Worm (Caenorhabditis elegans) whole organism, L1 larva: ENCODE data around the gene C49C8.1.

ENCODE experiments used
- C16A3.4 ChIP-seq: fragments of 150-350 bp; optimal IDR thresholded peaks from 2 replicates; lab custom pipeline; 2014; ENCODE audit warnings: missing biosample characterization, missing genetic modification characterization
- C34B4.2 ChIP-seq: sonication (generic microtip); optimal IDR thresholded peaks from 2 replicates; lab custom pipeline; 2017; ENCODE audit warnings: mild to moderate bottlenecking, missing genetic modification characterization, missing compliant biosample characterization
- F16B12.6 ChIP-seq: fragments of 150-350 bp; optimal IDR thresholded peaks from 2 replicates; lab custom pipeline; 2014; ENCODE audit warnings: missing biosample characterization, missing genetic modification characterization
- aly-2 ChIP-seq: fragments of 150-350 bp; optimal IDR thresholded peaks from 2 replicates; lab custom pipeline; 2014; ENCODE audit warnings: missing biosample characterization, missing genetic modification characterization
- ceh-63 ChIP-seq: fragments of 200-800 bp; sonication (Bioruptor generic); optimal IDR thresholded peaks from 2 replicates; lab custom pipeline; 2018; ENCODE audit warnings: mild to moderate bottlenecking, missing genetic modification characterization, missing compliant biosample characterization
- ceh-82 ChIP-seq, 3 experiments: fragments of 150-350 bp in 1 of 3; sonication (generic microtip) in 2 of 3; optimal IDR thresholded peaks; 2 replicates each; lab custom pipeline; 2014 to 2017; ENCODE audit warnings: missing biosample characterization in 3 of 3, missing genetic modification characterization in 3 of 3
- ceh-90 ChIP-seq: sonication (generic microtip); optimal IDR thresholded peaks from 2 replicates; lab custom pipeline; 2016; ENCODE audit warnings: missing genetic modification characterization, missing compliant biosample characterization
- ces-1 ChIP-seq: fragments of 150-350 bp; optimal IDR thresholded peaks from 2 replicates; lab custom pipeline; 2014; ENCODE audit warnings: missing biosample characterization, missing genetic modification reagents, missing genetic modification characterization
- dsc-1 ChIP-seq: sonication (generic microtip); optimal IDR thresholded peaks from 2 replicates; lab custom pipeline; 2016; ENCODE audit warnings: mild to moderate bottlenecking, missing genetic modification characterization, missing compliant biosample characterization
- efl-1 ChIP-seq, 4 experiments: fragments of 150-350 bp; optimal IDR thresholded peaks in 3 of 4; peaks in 1 of 4; 1 replicate in 1 of 4; 2 replicates in 3 of 4; lab custom pipeline; 2014; ENCODE audit warnings: missing biosample characterization in 2 of 4, missing genetic modification characterization in 2 of 4, missing genetic modification reagents in 2 of 4
- efl-3 ChIP-seq: fragments of 200-800 bp; sonication (Bioruptor generic); optimal IDR thresholded peaks from 2 replicates; lab custom pipeline; 2018; ENCODE audit warnings: mild to moderate bottlenecking, missing genetic modification characterization, missing compliant biosample characterization
- egl-13 ChIP-seq: sonication (generic microtip); optimal IDR thresholded peaks from 2 replicates; lab custom pipeline; 2016; ENCODE audit warnings: missing genotype, missing genetic modification reagents, missing genetic modification characterization, missing compliant biosample characterization
- egl-27 ChIP-seq, 2 experiments: fragments of 150-350 bp in 1 of 2; sonication (generic microtip); optimal IDR thresholded peaks; 3 replicates each; lab custom pipeline; 2017 to 2018; ENCODE audit warnings: missing biosample characterization in 2 of 2, missing genetic modification characterization in 2 of 2, missing genetic modification reagents in 2 of 2
- elt-3 ChIP-seq, 6 experiments: fragments of 150-350 bp in 1 of 6; sonication (generic microtip); optimal IDR thresholded peaks; 2 replicates each; lab custom pipeline; 2017 to 2018; ENCODE audit warnings: missing biosample characterization in 6 of 6, missing genetic modification characterization in 6 of 6, inconsistent platforms in 1 of 6
- ets-5 ChIP-seq: fragments of 200-800 bp; sonication (Bioruptor generic); IDR thresholded peaks from 2 replicates; pipeline ENCODE4 v1.3.6; 2022; ENCODE audit warnings: missing genetic modification characterization, missing compliant biosample characterization
- fkh-10 ChIP-seq: sonication (generic microtip); optimal IDR thresholded peaks from 2 replicates; lab custom pipeline; 2017; ENCODE audit warnings: missing biosample characterization, missing genetic modification reagents, missing genetic modification characterization
- fkh-4 ChIP-seq: sonication (generic microtip); optimal IDR thresholded peaks from 2 replicates; lab custom pipeline; 2016; ENCODE audit warnings: missing compliant biosample characterization, missing genetic modification characterization, borderline replicate concordance
- hlh-4 ChIP-seq: sonication (generic microtip); optimal IDR thresholded peaks from 2 replicates; lab custom pipeline; 2016; ENCODE audit warnings: mild to moderate bottlenecking, missing genetic modification characterization, missing compliant biosample characterization
- hpl-2 ChIP-seq: fragments of 150-350 bp; optimal IDR thresholded peaks from 2 replicates; lab custom pipeline; 2014; ENCODE audit warnings: missing biosample characterization, missing genetic modification reagents, missing genetic modification characterization
- irx-1 ChIP-seq: sonication (generic microtip); optimal IDR thresholded peaks from 2 replicates; lab custom pipeline; 2016; ENCODE audit warnings: missing genetic modification characterization, missing compliant biosample characterization
- isw-1 ChIP-seq: fragments of 200-800 bp; sonication (Bioruptor generic); IDR thresholded peaks from 2 replicates; pipeline ENCODE4 v1.3.6; 2022; ENCODE audit warnings: missing genetic modification characterization, missing compliant biosample characterization
- jun-1 ChIP-seq: fragments of 150-350 bp; optimal IDR thresholded peaks from 2 replicates; lab custom pipeline; 2014; ENCODE audit warnings: missing biosample characterization, missing genetic modification reagents, missing genetic modification characterization
- lin-13 ChIP-seq: fragments of 150-350 bp; optimal IDR thresholded peaks from 2 replicates; lab custom pipeline; 2014; ENCODE audit warnings: missing biosample characterization, missing genetic modification reagents, missing genetic modification characterization
- lin-35 ChIP-seq, 2 experiments: fragments of 150-350 bp; optimal IDR thresholded peaks; 2 replicates each; lab custom pipeline; 2014; ENCODE audit warnings: missing biosample characterization in 2 of 2, missing genetic modification characterization in 2 of 2, missing genetic modification reagents in 2 of 2
- lin-39 ChIP-seq: fragments of 150-350 bp; optimal IDR thresholded peaks from 2 replicates; lab custom pipeline; 2014; ENCODE audit warnings: missing biosample characterization, missing genetic modification reagents, missing genetic modification characterization
- lir-3 ChIP-seq: sonication (generic microtip); optimal IDR thresholded peaks from 2 replicates; lab custom pipeline; 2016; ENCODE audit warnings: mild to moderate bottlenecking, missing genetic modification characterization, moderate library complexity, missing compliant biosample characterization; ENCODE audit not compliant: poor library complexity
- mab-9 ChIP-seq: fragments of 200-800 bp; sonication (Bioruptor generic); IDR thresholded peaks from 2 replicates; pipeline ENCODE4 v1.3.6; 2022; ENCODE audit warnings: missing genetic modification reagents, missing genetic modification characterization, missing compliant biosample characterization
- mdl-1 ChIP-seq, 2 experiments: fragments of 150-350 bp; optimal IDR thresholded peaks; 2 replicates each; lab custom pipeline; 2014 to 2017; ENCODE audit warnings: missing biosample characterization in 2 of 2, missing genetic modification characterization in 2 of 2, inconsistent platforms in 1 of 2
- mef-2 ChIP-seq: fragments of 150-350 bp; optimal IDR thresholded peaks from 2 replicates; lab custom pipeline; 2014; ENCODE audit warnings: missing biosample characterization, missing genetic modification characterization
- nhr-11 ChIP-seq: fragments of 150-350 bp; optimal IDR thresholded peaks from 2 replicates; lab custom pipeline; 2014; ENCODE audit warnings: missing biosample characterization, missing genetic modification characterization
- nhr-12 ChIP-seq: sonication (generic microtip); optimal IDR thresholded peaks from 2 replicates; lab custom pipeline; 2017; ENCODE audit warnings: missing biosample characterization, missing genetic modification characterization
- nhr-19 ChIP-seq: fragments of 200-800 bp; sonication (Bioruptor generic); conservative IDR thresholded peaks from 2 replicates; pipeline ENCODE4 v1.3.6; 2022; ENCODE audit warnings: missing genetic modification characterization, missing compliant biosample characterization
- nhr-28 ChIP-seq: fragments of 150-350 bp; optimal IDR thresholded peaks from 2 replicates; lab custom pipeline; 2014; ENCODE audit warnings: missing biosample characterization, missing genetic modification characterization
- nhr-71 ChIP-seq: sonication (generic microtip); optimal IDR thresholded peaks from 2 replicates; lab custom pipeline; 2016; ENCODE audit warnings: mild to moderate bottlenecking, missing genetic modification characterization, moderate library complexity, missing compliant biosample characterization
- nhr-76 ChIP-seq: sonication (generic microtip); optimal IDR thresholded peaks from 2 replicates; lab custom pipeline; 2017; ENCODE audit warnings: missing biosample characterization, missing genetic modification characterization
- nhr-77 ChIP-seq: fragments of 150-350 bp; optimal IDR thresholded peaks from 2 replicates; lab custom pipeline; 2014; ENCODE audit warnings: missing biosample characterization, missing genetic modification characterization
- nhr-84 ChIP-seq: sonication (generic microtip); optimal IDR thresholded peaks from 2 replicates; lab custom pipeline; 2017; ENCODE audit warnings: missing biosample characterization, missing genetic modification characterization
- nhr-85 ChIP-seq: sonication (generic microtip); peaks from one replicate; lab custom pipeline; 2016; ENCODE audit warnings: missing genetic modification characterization, inconsistent platforms, missing compliant biosample characterization
- pag-3 ChIP-seq: sonication (generic microtip); optimal IDR thresholded peaks from 2 replicates; lab custom pipeline; 2017; ENCODE audit warnings: missing genetic modification characterization, mild to moderate bottlenecking, missing compliant biosample characterization, antibody characterized with exemption, borderline replicate concordance; ENCODE audit not compliant: insufficient read depth
- pax-3 ChIP-seq: fragments of 200-800 bp; sonication (Bioruptor generic); optimal IDR thresholded peaks from 2 replicates; lab custom pipeline; 2018; ENCODE audit warnings: mild to moderate bottlenecking, missing genetic modification characterization, moderate library complexity, missing compliant biosample characterization
- pqm-1 ChIP-seq: sonication (generic microtip); optimal IDR thresholded peaks from 3 replicates; lab custom pipeline; 2017; ENCODE audit warnings: missing biosample characterization, missing genetic modification characterization
- rnt-1 ChIP-seq: sonication (generic microtip); optimal IDR thresholded peaks from 2 replicates; lab custom pipeline; 2016; ENCODE audit warnings: mild to moderate bottlenecking, missing genetic modification characterization, moderate library complexity, missing compliant biosample characterization
- snpc-4 ChIP-seq: fragments of 150-350 bp; optimal IDR thresholded peaks from 2 replicates; lab custom pipeline; 2014; ENCODE audit warnings: missing biosample characterization, missing genetic modification characterization
- snu-23 ChIP-seq: sonication (generic microtip); optimal IDR thresholded peaks from 2 replicates; lab custom pipeline; 2016; ENCODE audit warnings: missing genetic modification characterization, missing compliant biosample characterization
- sup-37 ChIP-seq: fragments of 200-800 bp; sonication (Bioruptor generic); optimal IDR thresholded peaks from 2 replicates; lab custom pipeline; 2018; ENCODE audit warnings: mild to moderate bottlenecking, missing genetic modification characterization, missing compliant biosample characterization
- swsn-7 ChIP-seq: sonication (generic microtip); optimal IDR thresholded peaks from 2 replicates; lab custom pipeline; 2016; ENCODE audit warnings: missing genetic modification characterization, missing compliant biosample characterization
- unc-30 ChIP-seq: sonication (generic microtip); optimal IDR thresholded peaks from 2 replicates; lab custom pipeline; 2017; ENCODE audit warnings: missing biosample characterization, missing genetic modification characterization
- unc-86 ChIP-seq: sonication (generic microtip); optimal IDR thresholded peaks from 2 replicates; lab custom pipeline; 2016; ENCODE audit warnings: missing genetic modification characterization, missing compliant biosample characterization
- unc-98 ChIP-seq: fragments of 200-800 bp; sonication (Bioruptor generic); IDR thresholded peaks from 2 replicates; pipeline ENCODE4 v1.3.6; 2022; ENCODE audit warnings: missing genetic modification characterization, missing compliant biosample characterization
- vab-15 ChIP-seq: sonication (generic microtip); optimal IDR thresholded peaks from 2 replicates; lab custom pipeline; 2017; ENCODE audit warnings: missing genotype, mild to moderate bottlenecking, missing genetic modification characterization, missing compliant biosample characterization
- zip-4 ChIP-seq: fragments of 200-800 bp; sonication (Bioruptor generic); optimal IDR thresholded peaks from 2 replicates; lab custom pipeline; 2018; ENCODE audit warnings: mild to moderate bottlenecking, missing genetic modification characterization, moderate library complexity, missing compliant biosample characterization

The C49C8.1 gene

DNA sequence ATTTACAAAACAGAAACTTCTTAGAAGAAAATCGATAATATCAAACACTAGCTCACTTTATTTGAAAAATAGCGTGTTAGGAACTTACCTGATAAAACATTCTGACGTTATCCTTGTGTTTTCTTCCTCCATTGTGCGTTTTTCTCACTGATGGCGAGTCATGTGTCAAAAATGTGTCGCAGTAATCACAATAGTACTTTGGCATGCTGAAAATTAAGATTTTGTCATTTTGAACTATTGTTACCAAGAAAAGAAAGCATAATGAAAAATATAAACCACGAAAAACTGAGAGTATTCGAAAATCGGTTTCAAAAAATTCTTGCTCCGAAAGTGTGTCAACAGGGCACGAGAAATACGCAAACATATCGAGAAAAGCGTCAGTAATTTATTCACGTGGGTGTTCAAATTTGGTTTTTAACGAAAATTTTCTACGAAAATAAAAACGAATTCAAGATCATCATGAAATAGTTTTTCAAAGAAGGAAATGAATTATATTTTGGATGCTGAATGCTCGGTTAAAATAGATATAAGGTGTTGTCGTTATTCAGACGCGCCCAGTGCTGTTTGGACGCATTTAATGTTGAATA, 33.3 kb downstream of the C49C8.1 start, which contains the start of gene snrp-3:
Gene snrp-3 (minus strand): TSS at position 206 of the 587 bp plus-strand sequence.
- TF ChIP-seq nhr-71 (tag; lab: Kevin White, UChicago): peak; percentile 93
- TF ChIP-seq efl-1 (optimal IDR thresholded peaks at IDR 0.05; lab: Kevin White, UChicago): peak; percentile 87 to 96
- peak; percentile 95 to 100 for TF ChIP-seq efl-1 (GFP tag; optimal IDR thresholded peaks at IDR 0.05 in 1 of 2; lab: Kevin White, UChicago)
- no peak for TF ChIP-seq ceh-63
- TF ChIP-seq nhr-84 (tag; lab: Kevin White, UChicago): no peak
- TF ChIP-seq nhr-28 (tag; lab: Kevin White, UChicago): no peak
- peak; percentile 86 for TF ChIP-seq aly-2 (tag; lab: Kevin White, UChicago)
- peak; percentile 44 for TF ChIP-seq hpl-2 (GFP tag; lab: Kevin White, UChicago)
- no peak for TF ChIP-seq hlh-4
- peak; percentile 80 to 87 (median 81) for TF ChIP-seq ceh-82 (tag; optimal IDR thresholded peaks at IDR 0.05; lab: Kevin White, UChicago)
- peak; percentile 41; the same call in 1 of the 2 replicates for TF ChIP-seq mab-9
- TF ChIP-seq unc-30: no peak
- TF ChIP-seq nhr-85: peak; percentile 93
- no peak for TF ChIP-seq ces-1 (GFP tag; lab: Kevin White, UChicago)
- TF ChIP-seq rnt-1 (tag; lab: Kevin White, UChicago): peak; percentile 89
- no peak for TF ChIP-seq fkh-4 (tag; lab: Kevin White, UChicago)
- TF ChIP-seq snu-23 (GFP tag; lab: Kevin White, UChicago): peak; percentile 91
- TF ChIP-seq egl-13 (tag; lab: Kevin White, UChicago): peak; percentile 32
- peak; percentile 84 for TF ChIP-seq dsc-1 (tag; lab: Kevin White, UChicago)
- no peak for TF ChIP-seq ets-5 (GFP tag; lab: Robert Waterston, UW)
- peak; percentile 67 for TF ChIP-seq snpc-4 (tag; lab: Kevin White, UChicago)
- peak; percentile 92 for TF ChIP-seq C16A3.4 (tag; lab: Kevin White, UChicago)
- peak; percentile 94 to 98 for TF ChIP-seq lin-35 (GFP tag; optimal IDR thresholded peaks at IDR 0.05; lab: Kevin White, UChicago)
- TF ChIP-seq egl-27 (tag; optimal IDR thresholded peaks at IDR 0.05; lab: Kevin White, UChicago): peak in 1 of 2 experiments; percentile 9
- TF ChIP-seq mef-2 (tag; lab: Kevin White, UChicago): no peak
- TF ChIP-seq nhr-19 (GFP tag; lab: Robert Waterston, UW): peak; percentile 85
- peak; percentile 87 for TF ChIP-seq swsn-7 (tag; lab: Kevin White, UChicago)
- no peak for TF ChIP-seq C34B4.2 (tag; lab: Kevin White, UChicago)
- TF ChIP-seq fkh-10: peak; percentile 20
- TF ChIP-seq mdl-1 (tag; optimal IDR thresholded peaks at IDR 0.05; lab: Kevin White, UChicago): peak in 1 of 2 experiments; percentile 83
- peak; percentile 82 for TF ChIP-seq unc-86
- no peak for TF ChIP-seq pqm-1 (tag; lab: Kevin White, UChicago)
- peak; percentile 80 for TF ChIP-seq nhr-11 (tag; lab: Kevin White, UChicago)
- TF ChIP-seq F16B12.6 (tag; lab: Kevin White, UChicago): peak; percentile 76
- peak; percentile 85 for TF ChIP-seq lin-13 (GFP tag; lab: Kevin White, UChicago)
- no peak for TF ChIP-seq efl-3 (GFP tag; lab: Kevin White, UChicago)
- TF ChIP-seq zip-4 (GFP tag; lab: Kevin White, UChicago): peak; percentile 66
- TF ChIP-seq pax-3: peak; percentile 44
- peak; percentile 82 for TF ChIP-seq isw-1 (GFP tag; lab: Robert Waterston, UW)
- TF ChIP-seq elt-3 (tag; optimal IDR thresholded peaks at IDR 0.05; lab: Kevin White, UChicago): peak in 2 of 6 experiments; percentile 61 to 76
- TF ChIP-seq unc-98 (GFP tag; lab: Robert Waterston, UW): no peak
- peak; percentile 69 for TF ChIP-seq nhr-77 (tag; lab: Kevin White, UChicago)
- TF ChIP-seq irx-1 (tag; lab: Kevin White, UChicago): peak; percentile 83
- peak; percentile 91 for TF ChIP-seq lin-39 (tag; lab: Kevin White, UChicago)
- TF ChIP-seq nhr-12: no peak
- TF ChIP-seq vab-15: no peak
- TF ChIP-seq jun-1 (tag; lab: Kevin White, UChicago): peak; percentile 61
- peak; percentile 0 for TF ChIP-seq sup-37
- TF ChIP-seq lir-3: peak; percentile 65
- TF ChIP-seq ceh-90 (tag; lab: Kevin White, UChicago): peak; percentile 7
- TF ChIP-seq nhr-76: no peak
- no peak for TF ChIP-seq pag-3 (tag; lab: Kevin White, UChicago)
